Fruit fly (Drosophila melanogaster) whole organism: ENCODE measurements around the gene Mpp6.

ENCODE experiments used
- Dll ChIP-seq: fragments of >200 bp; optimal IDR thresholded peaks from 2 replicates; lab custom pipeline; 2017
- EcR ChIP-seq, 2 experiments: fragments of >200 bp; optimal IDR thresholded peaks; 2 replicates each; lab custom pipeline; 2017; ENCODE audit warnings: missing biosample characterization in 2 of 2, missing genetic modification characterization in 2 of 2, missing genetic modification reagents in 2 of 2

Mpp6 gene

DNA sequence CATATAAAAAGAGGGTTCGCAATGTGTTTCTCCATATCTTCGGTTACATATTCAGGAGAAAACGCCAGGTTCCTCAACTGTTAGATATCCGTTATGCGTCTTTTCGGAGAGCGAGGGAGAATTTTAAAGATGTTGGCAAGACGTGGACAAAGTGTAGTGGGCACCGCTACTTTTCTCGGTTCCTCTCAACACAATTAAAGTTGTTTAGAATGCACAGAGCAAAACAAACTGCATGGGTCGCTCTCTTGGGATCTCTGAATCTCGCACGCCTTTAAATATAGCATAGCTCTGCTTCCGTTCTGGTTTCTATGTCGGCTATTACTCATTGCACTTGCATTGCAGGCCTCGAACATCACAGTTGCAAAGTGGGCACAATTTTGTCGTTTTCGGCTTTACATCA is 50.1 kb downstream of the Mpp6 start, which contains the start of gene clumsy:
TSS of gene clumsy (plus strand) at position 301 of the 400 bp plus-strand sequence.
- no peak for TF ChIP-seq Dll
- no peak for TF ChIP-seq EcR (GFP tag; optimal IDR thresholded peaks at IDR 0.05; lab: Kevin White, UChicago)
